Worm (Caenorhabditis elegans): ENCODE results near the gene immp-1.
"Not testable (repeated sequence)": the region's sequence is repeated elsewhere in the genome, so short reads cannot be mapped to it uniquely, and the experiment has no call there.

Gene immp-1

DNA sequence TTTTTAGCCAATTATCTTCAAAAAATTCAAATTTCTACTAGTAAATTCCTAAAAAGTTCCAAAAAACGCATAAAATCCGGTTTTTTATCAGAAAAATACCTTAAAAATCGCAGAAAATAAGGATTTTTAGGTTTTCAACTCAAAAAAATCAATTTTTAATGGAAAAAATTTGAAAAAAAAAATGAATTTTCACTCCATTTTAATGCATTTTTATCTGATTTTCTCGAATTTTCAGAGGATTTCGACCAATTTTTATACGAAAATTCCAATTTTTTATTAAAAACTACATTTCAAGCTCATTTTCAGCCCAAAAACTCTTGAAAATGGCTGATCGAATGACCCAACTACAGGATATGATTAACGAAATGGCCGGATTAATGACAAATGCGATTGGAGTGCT lies 2.6 kb downstream of the immp-1 start, which contains the start of gene mdt-21:
TSS of gene mdt-21 (plus strand) at position 301 of the 400 bp plus-strand sequence.
- no peak for TF ChIP-seq unc-62 (GFP tag; optimal IDR thresholded peaks at IDR 0.05)

DNA sequence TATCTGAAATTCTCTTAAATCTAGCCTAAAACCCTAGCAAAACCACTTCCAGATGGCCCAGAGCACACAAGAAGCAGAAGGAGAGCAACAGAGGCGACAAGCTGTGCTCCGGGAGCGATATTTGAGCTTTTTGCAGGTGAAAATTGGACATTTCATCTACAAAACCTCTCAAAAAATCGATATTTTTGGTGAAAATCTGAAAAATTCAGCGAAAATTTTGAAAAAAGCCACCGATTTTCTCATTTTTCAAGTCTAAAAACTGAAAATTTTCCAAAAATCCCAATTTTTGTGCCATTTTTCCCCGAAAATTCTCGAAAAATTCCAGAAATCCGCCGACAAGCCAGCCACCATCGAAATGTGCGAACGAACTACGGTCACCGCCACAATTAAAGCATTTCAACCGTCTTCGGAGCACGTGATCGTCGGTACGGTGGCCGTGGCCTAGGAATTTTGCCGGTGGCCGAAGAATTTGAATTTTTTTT lies 5.5 kb downstream of the immp-1 start, which contains the start of gene C24H11.5:
TSS of gene C24H11.5 (plus strand) at position 51 of the 482 bp plus-strand sequence.
- no peak for TF ChIP-seq unc-62 (GFP tag; optimal IDR thresholded peaks at IDR 0.05)

DNA sequence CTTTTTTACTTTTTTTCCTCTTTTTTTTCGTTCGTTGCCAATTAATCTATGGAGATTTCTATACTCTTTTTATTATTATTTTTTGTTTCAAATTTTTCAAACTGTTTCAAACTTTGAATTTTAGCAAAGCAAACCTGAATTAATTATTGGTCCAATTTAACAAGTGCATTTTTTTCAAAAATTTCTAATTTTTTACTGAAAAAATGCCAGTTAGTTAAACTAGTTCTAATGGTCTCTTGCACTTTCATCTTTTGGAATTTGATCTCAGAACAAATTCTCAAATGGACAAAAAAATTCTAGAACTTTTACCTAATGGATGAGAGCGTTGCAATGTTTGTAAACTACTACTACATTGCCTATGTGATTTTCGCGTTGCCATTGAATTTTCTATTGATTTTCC lies 7.0 kb downstream of the immp-1 start, which contains the start of gene srd-74:
TSS of gene srd-74 (plus strand) at position 301 of the 400 bp plus-strand sequence.
- no peak for TF ChIP-seq unc-62 (GFP tag; optimal IDR thresholded peaks at IDR 0.05)

DNA sequence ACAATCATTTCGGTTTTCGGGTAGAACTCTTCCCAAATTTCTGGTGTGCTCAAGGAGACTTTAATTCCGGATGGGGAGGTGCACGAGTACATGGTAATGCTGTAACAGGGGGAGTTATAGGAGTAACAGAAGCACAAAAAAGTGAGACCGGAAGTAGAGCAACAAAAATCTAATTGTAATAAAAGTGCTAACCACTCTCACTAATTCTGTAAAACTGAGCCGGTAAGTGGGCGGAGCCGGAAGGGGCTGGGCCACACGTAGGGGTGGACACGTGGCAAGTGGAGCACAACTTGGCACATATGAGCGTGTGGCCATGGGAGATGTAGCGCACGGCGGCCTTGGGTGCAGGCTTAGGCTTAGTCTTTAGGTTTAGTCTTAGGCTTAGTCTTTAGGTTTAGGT lies 11.2 kb downstream of the immp-1 start, which contains the start of gene tbx-38:
TSS of gene tbx-38 (minus strand) at position 101 of the 400 bp plus-strand sequence.
- TF ChIP-seq unc-62 (GFP tag; optimal IDR thresholded peaks at IDR 0.05), result no peak

DNA sequence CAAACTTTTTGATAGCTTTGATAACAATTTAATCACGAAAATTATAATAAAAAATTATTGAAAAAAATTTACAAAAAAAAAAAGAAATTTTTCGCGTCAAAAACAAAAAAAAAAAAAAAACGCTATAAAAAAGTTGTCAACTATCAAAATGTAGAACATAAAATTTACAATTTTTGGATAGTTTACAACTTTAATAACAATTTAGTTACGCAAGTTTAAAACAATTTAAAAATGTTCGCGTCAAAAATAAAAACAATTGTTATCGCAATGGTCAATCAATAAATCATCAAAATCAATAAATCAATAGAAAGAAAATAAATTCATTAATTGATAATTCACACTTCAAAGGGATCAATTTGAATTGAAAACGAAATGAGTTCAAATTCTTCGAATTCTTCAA lies 12.6 kb downstream of the immp-1 start, which contains the start of gene C24H11.1:
TSS of gene C24H11.1 (plus strand) at position 301 of the 400 bp plus-strand sequence.
- TF ChIP-seq unc-62 (GFP tag; optimal IDR thresholded peaks at IDR 0.05), result not testable (repeated sequence)

DNA sequence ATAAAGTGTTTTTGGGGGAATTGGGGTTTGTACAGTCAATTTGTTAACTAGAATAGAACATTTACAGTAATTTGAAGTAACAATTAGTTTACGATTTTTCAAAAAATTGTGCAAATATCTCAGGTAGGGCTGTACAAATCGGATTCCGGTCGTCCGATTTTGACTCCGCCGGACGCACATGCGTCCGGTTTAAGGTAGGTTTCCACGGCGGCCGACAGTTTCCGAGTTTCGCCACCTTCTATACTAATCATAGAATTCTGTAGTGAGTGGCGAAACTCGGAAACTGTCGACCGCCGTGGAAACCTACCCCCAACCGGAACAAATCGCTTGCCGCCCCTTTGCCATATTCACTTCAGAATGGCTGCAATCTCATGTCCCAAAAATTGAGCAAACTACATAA lies 14.7 kb downstream of the immp-1 start:
- no peak for TF ChIP-seq unc-62 (GFP tag; optimal IDR thresholded peaks at IDR 0.05)

DNA sequence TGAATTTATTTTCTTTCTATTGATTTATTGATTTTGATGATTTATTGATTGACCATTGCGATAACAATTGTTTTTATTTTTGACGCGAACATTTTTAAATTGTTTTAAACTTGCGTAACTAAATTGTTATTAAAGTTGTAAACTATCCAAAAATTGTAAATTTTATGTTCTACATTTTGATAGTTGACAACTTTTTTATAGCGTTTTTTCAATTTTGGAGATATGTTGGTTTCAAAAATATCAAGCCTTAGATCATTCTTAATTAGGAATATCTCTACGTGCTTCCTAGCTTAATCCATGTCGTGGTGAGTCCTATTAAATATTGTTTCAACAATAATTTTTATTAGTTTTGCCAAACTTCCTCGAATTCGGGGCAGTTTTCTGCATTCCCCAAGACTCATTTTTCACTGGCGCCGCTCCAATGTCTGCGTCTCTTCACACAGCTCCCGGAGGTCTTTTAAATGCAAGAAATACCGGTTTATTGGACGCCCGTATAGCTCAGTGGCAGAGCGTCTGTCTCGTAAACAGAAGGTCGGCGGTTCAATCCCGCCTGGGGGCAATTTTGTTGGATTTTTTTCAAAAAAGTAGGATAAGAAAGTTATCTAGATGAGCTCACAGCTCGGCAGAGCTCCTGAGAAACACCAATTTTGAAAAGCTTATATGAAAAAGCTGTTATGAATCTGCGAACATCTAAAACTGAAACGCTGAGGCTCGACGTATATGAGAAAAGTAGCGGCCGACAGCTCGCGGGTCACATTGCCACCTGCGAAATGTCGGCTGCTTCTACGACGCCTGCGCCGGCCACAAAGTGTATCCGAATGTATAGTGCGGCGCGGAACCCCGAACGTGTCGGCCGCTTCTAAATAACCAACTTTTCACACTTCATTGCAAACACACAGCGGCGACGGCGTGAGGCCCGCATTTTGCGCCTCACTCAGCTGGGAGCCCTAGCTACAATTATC lies 17.8 kb downstream of the immp-1 start, which contains the start of gene C24H11.2:
TSS of gene C24H11.2 (minus strand) at position 51 of the 962 bp plus-strand sequence.
- TF ChIP-seq unc-62 (GFP tag; optimal IDR thresholded peaks at IDR 0.05), result not testable (repeated sequence)

DNA sequence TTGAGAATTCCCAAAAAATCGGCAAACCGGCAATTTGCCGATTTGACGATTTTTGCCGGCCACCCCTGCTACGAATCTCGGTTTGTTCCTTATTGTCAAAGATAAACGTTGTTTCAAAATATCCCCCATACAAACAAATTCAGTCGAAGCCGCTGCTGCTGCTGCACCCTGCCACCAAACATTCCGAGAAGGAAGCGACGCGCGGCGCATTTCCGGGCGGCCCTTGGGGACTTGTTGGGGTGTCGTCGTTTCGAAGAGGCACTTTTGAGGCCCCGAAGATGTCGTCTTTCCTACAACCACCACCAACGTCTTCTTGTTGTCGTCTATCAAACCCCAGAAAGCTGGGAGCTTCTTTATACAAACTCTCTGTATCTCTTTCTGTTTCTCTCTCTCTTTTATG lies 19.6 kb downstream of the immp-1 start:
- TF ChIP-seq unc-62 (GFP tag; optimal IDR thresholded peaks at IDR 0.05), result no peak

DNA sequence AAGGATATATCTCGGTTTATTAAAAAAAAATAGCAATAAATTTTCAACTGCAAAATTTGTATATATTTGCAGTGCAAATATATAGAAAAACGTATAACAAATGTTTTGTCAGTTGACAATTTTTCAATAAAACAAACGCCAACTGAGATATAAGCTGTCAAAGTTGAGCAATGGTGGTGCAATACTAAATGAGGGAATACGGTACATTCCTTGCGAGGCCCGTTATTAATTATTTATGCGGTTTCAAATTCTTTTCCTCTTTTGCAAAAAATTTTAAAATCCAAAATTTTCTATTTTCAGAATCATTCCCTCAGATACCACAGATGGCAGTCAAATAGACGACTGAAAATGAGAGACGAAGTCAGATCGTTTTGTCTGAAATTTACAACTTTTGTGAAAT lies 20.7 kb downstream of the immp-1 start, which contains the start of gene twk-39:
TSS of gene twk-39 (plus strand) at position 301 of the 400 bp plus-strand sequence.
- no peak for TF ChIP-seq unc-62 (GFP tag; optimal IDR thresholded peaks at IDR 0.05)

DNA sequence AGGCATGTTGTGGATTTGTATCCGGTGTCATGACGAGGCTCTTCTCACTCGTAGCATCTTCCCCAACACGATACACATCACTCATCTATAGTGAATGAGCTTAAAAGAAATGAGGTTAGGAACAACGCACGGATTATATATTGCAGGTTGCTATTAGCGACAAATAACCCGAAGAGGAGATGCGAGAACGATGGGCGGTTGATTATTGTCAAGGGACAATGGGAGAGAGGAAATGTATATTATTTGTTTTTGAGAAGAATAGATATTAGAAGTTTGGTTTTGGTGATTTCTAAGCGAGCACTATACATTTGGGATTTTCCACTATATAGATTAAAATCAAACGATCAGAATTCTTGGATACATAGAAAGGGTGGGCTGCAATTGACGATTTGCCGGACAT lies 31.9 kb downstream of the immp-1 start, which contains the start of gene C18D11.7:
TSS of gene C18D11.7 (minus strand) at position 101 of the 400 bp plus-strand sequence.
- no peak for TF ChIP-seq unc-62 (GFP tag; optimal IDR thresholded peaks at IDR 0.05)

DNA sequence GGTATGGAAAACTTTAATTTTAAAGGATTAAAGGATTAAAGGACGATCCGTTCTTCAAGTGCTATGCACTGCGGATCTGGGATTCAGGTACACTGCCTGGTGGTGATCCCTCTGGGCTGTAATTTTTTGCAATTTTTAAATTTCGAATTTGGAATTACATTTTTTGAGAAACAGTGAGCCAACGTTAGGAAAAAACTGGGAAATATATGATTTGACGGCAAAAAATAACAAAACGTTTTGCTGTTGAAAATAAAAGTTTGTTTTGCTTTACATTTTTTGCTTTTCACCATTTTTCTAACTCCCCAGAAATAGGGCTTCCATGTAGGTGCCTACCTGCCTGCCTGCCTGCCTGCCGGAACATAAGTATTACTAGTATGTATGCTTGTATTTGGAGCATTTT lies 32.7 kb downstream of the immp-1 start, which contains the start of gene C18D11.10:
TSS of gene C18D11.10 (plus strand) at position 301 of the 400 bp plus-strand sequence.
- no peak for TF ChIP-seq unc-62 (GFP tag; optimal IDR thresholded peaks at IDR 0.05)

DNA sequence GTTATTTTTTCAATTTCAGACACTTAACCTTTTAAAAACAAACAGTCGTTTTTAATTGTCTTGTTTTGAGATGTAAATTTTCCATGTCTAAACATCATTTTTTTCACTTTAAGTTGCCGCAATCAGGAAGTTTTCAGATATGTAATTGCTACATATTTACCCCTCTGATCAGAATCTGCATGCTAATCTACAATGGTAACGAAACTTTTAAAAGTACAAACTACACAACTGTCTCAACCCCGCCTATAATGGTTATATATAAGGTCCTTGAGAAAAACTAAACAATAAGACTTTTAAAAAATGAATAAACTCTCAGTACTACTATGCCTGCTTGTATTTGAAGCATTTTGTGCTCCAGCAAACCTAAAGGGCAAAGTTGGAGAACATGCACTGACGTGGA lies 34.1 kb downstream of the immp-1 start, which contains the start of gene C18D11.9:
TSS of gene C18D11.9 (plus strand) at position 301 of the 400 bp plus-strand sequence.
- no peak for TF ChIP-seq unc-62 (GFP tag; optimal IDR thresholded peaks at IDR 0.05)

DNA sequence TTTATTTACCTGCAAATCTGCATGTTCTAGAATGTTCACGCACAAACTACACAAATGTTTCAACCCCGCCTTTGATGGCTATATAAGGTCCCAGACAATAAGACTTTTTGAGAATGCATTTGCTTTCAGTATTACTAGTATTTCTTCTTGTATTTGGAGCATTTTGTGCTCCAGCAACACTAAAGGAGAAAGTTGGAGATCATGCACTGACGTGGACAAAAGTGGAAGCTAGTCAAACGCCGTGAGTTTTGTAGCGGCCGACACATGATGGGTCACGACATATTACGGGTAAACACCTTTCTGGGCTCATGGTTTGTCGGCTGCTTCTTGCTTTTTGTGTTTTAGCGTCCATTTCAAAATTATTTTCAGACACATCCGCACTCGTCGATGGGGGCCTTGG lies 35.7 kb downstream of the immp-1 start, which contains the start of gene C18D11.6:
TSS of gene C18D11.6 (plus strand) at position 110 of the 400 bp plus-strand sequence.
- no peak for TF ChIP-seq unc-62 (GFP tag; optimal IDR thresholded peaks at IDR 0.05)

DNA sequence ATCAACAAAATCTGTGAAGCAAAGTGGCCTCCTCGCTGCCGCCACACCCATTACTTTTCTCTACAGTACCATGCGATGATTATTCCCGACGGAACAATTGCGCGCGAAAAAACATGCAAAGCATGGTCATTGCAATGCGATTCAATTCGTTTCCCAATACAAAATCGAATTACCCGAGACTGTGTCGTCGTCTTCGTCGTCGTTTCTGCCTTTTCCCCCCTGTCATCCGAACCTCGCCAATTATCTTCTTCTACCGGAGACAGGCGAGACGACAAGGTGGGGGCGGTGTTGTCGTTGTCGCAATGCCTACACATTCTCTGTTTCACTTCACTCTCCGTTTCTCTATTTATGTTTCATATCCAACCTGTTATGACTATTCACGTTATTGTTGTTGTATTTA lies 37.1 kb downstream of the immp-1 start:
- no peak for TF ChIP-seq unc-62 (GFP tag; optimal IDR thresholded peaks at IDR 0.05)

DNA sequence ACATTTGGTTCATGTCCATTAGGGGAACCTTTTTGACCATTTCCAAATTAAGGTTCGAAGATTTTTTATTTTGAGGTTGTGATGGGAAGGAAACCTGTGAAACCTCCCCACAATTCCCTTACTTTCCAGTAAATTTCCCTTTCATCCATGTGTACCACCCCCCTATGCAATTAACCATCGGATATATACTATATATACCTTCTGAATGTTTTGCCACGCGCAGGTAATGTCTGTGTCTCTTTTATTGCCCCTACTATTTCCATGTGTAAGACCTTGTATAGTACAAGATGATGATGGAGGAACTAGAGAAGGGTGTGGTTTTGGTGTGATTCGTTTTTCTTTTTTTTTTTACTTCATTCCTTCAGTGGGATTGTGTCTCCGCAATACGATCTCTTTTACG lies 39.9 kb downstream of the immp-1 start:
- no peak for TF ChIP-seq unc-62 (GFP tag; optimal IDR thresholded peaks at IDR 0.05)

DNA sequence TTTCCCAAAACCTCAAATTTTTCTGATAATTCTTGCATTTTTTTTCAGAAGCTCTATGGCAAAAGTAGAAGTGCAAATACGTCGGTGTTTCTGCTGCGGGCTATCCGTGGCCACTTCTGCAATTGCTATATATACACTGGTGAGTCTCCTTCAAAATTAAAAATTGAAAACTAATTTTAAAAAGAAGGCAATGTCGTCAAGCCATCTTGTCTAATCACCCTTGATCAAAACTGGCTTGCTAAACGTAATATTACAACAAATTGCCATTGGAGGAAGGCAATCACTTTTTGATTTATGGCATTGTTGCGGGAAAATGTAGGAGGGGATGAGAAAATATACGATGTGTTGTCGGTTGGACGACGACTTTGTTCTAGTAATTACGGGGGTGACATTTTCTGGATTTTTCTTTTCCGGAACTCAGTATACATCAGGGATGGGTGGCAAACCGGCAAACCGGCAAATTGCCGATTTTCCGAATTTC lies 41.8 kb downstream of the immp-1 start, which contains the start of gene C18D11.1:
TSS of gene C18D11.1 (plus strand) at position 51 of the 481 bp plus-strand sequence.
- no peak for TF ChIP-seq unc-62 (GFP tag; optimal IDR thresholded peaks at IDR 0.05)

Measured in whole organism, dauer.